Worm (Caenorhabditis elegans): ENCODE measurements around the gene C35B1.3.

Gene C35B1.3

ce11 chrIV:4052274-4052673, 28.7 kb upstream of the C35B1.3 start:
- TF ChIP-seq ces-1 (GFP tag; optimal IDR thresholded peaks at IDR 0.05): peak; percentile 82
- no peak for TF ChIP-seq mls-2 (tag; optimal IDR thresholded peaks at IDR 0.05)

- TF ChIP-seq lin-32 (GFP tag; optimal IDR thresholded peaks at IDR 0.05) (no peak), bed-3 (GFP tag; optimal IDR thresholded peaks at IDR 0.05) (no peak), drap-1 (GFP tag; optimal IDR thresholded peaks at IDR 0.05) (no peak), M03D4.4 (tag; optimal IDR thresholded peaks at IDR 0.05) (no peak), unc-120 (tag; optimal IDR thresholded peaks at IDR 0.05; ENCODE audit: poor library complexity, severe bottlenecking) (no peak), sem-2 (GFP tag; optimal IDR thresholded peaks at IDR 0.05) (no peak), tbx-8 (GFP tag; optimal IDR thresholded peaks at IDR 0.05) (no peak), lsy-2 (tag; optimal IDR thresholded peaks at IDR 0.05) (no peak), elt-3 (tag; optimal IDR thresholded peaks at IDR 0.05) (no peak), sptf-1 (tag; optimal IDR thresholded peaks at IDR 0.05) (no peak), snpc-4 (tag; optimal IDR thresholded peaks at IDR 0.05) (no peak)
Observed at ce11 chrIV:4053405-4053804, 27.5 kb upstream of the C35B1.3 start.

- TF ChIP-seq elt-1 (tag; optimal IDR thresholded peaks at IDR 0.05; ENCODE audit: borderline replicate concordance, insufficient read depth): no peak
- no peak for TF ChIP-seq mab-5 (tag; optimal IDR thresholded peaks at IDR 0.05)
- peak; percentile 30 for TF ChIP-seq unc-62 (GFP tag; optimal IDR thresholded peaks at IDR 0.05)
- TF ChIP-seq elt-3 (tag; optimal IDR thresholded peaks at IDR 0.05): no peak
- peak; percentile 84 for TF ChIP-seq hlh-1 (tag; optimal IDR thresholded peaks at IDR 0.05)
- peak; percentile 30 for TF ChIP-seq unc-120 (tag; optimal IDR thresholded peaks at IDR 0.05; ENCODE audit: poor library complexity, severe bottlenecking)
- no peak for TF ChIP-seq unc-39 (tag; optimal IDR thresholded peaks at IDR 0.05)
Observed at ce11 chrIV:4055297-4055696, 25.7 kb upstream of the C35B1.3 start.

- TF ChIP-seq unc-39 (tag; optimal IDR thresholded peaks at IDR 0.05) (no peak), unc-62 (GFP tag; optimal IDR thresholded peaks at IDR 0.05) (no peak), ceh-83 (GFP tag; optimal IDR thresholded peaks at IDR 0.05) (no peak), lsy-2 (tag; optimal IDR thresholded peaks at IDR 0.05) (no peak), ham-2 (GFP tag; optimal IDR thresholded peaks at IDR 0.05) (no peak), M03D4.4 (tag; optimal IDR thresholded peaks at IDR 0.05) (no peak)
Observed at ce11 chrIV:4063573-4063972, 17.4 kb upstream of the C35B1.3 start, which contains the start of gene ilys-6. TSS of gene ilys-6 (minus strand) at chrIV:4063673.

- TF ChIP-seq ceh-39 (tag; optimal IDR thresholded peaks at IDR 0.05) (no peak), zip-8 (tag; optimal IDR thresholded peaks at IDR 0.05) (no peak), unc-120 (tag; optimal IDR thresholded peaks at IDR 0.05; ENCODE audit: poor library complexity, severe bottlenecking) (no peak), ceh-83 (GFP tag; optimal IDR thresholded peaks at IDR 0.05) (no peak), ham-2 (GFP tag; optimal IDR thresholded peaks at IDR 0.05) (no peak), tbx-8 (GFP tag; optimal IDR thresholded peaks at IDR 0.05) (no peak), sptf-1 (tag; optimal IDR thresholded peaks at IDR 0.05) (no peak), ces-1 (GFP tag; optimal IDR thresholded peaks at IDR 0.05) (no peak), nhr-76 (tag; optimal IDR thresholded peaks at IDR 0.05) (no peak), unc-39 (tag; optimal IDR thresholded peaks at IDR 0.05) (no peak), lin-32 (GFP tag; optimal IDR thresholded peaks at IDR 0.05) (no peak), lsy-2 (tag; optimal IDR thresholded peaks at IDR 0.05) (no peak), sem-2 (GFP tag; optimal IDR thresholded peaks at IDR 0.05) (no peak), elt-3 (tag; optimal IDR thresholded peaks at IDR 0.05) (no peak), nhr-28 (tag; optimal IDR thresholded peaks at IDR 0.05) (no peak), mls-2 (tag; optimal IDR thresholded peaks at IDR 0.05) (no peak), ceh-43 (GFP tag; optimal IDR thresholded peaks at IDR 0.05) (no peak), pha-4 (tag; optimal IDR thresholded peaks at IDR 0.05) (no peak)
Observed at ce11 chrIV:4067336-4067735, 13.6 kb upstream of the C35B1.3 start.

ce11 chrIV:4068480-4068879, 12.5 kb upstream of the C35B1.3 start, which contains the start of gene fbxb-55:
TSS of gene fbxb-55 (plus strand) at chrIV:4068780.
- no peak for TF ChIP-seq drap-1 (GFP tag; optimal IDR thresholded peaks at IDR 0.05)
- no peak for TF ChIP-seq M03D4.4 (tag; optimal IDR thresholded peaks at IDR 0.05)
- TF ChIP-seq hlh-1 (tag; optimal IDR thresholded peaks at IDR 0.05): no peak
- no peak for TF ChIP-seq unc-120 (tag; optimal IDR thresholded peaks at IDR 0.05; ENCODE audit: poor library complexity, severe bottlenecking)
- no peak for TF ChIP-seq nhr-2 (tag; optimal IDR thresholded peaks at IDR 0.05)
- TF ChIP-seq ceh-39 (tag; optimal IDR thresholded peaks at IDR 0.05): no peak

ce11 chrIV:4070810-4071209, 10.1 kb upstream of the C35B1.3 start:
- TF ChIP-seq sptf-1 (tag; optimal IDR thresholded peaks at IDR 0.05) (peak; percentile 30), mep-1 (tag; optimal IDR thresholded peaks at IDR 0.05) (peak; percentile 12), unc-39 (tag; optimal IDR thresholded peaks at IDR 0.05) (no peak), pha-4 (tag; optimal IDR thresholded peaks at IDR 0.05) (no peak), ceh-39 (tag; optimal IDR thresholded peaks at IDR 0.05) (peak; percentile 15), nhr-2 (tag; optimal IDR thresholded peaks at IDR 0.05) (peak; percentile 5), ceh-83 (GFP tag; optimal IDR thresholded peaks at IDR 0.05) (peak; percentile 43), mls-2 (tag; optimal IDR thresholded peaks at IDR 0.05) (peak; percentile 19)

Data from whole organism, mixed stage, embryonic.